Fruit fly (Drosophila melanogaster): Measurements from ENCODE around the gene Qtzl.

Qtzl gene

DNA sequence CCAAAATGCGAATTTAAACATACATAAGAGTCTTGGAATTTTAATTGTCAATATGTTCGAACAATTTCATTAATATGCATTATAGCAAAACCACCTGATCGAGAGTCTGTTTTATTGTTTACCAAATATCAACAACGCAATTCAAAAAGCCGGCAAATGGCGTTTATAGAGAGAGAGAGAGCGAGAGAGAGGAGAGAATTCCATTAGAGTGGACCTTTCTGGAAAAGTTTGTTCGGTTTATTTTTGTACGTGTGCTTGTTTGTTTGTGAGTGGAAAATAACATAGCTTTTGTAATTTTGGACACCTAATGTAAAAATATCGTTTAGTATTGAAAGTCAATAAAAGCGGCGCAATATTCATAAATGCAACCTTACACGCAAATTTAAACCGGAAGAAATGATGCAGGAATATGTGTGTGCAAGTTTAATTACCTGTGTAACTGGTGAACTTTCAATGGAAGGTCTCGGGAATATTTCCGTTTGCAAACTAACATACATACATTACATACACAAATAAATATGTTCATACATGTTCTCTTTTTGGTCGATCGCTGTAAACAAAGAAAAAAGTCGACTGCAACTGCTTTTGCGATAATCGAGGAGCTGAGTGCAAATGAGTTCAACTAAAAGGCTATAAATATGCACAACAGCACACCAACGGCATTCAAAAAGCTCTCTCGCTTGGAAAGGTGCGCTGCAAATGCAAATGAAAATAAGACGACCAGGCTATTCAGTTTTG lies 49.2 kb downstream of the Qtzl start, which contains the start of gene CG6785 (continued):
- TF ChIP-seq OdsH (GFP tag; optimal IDR thresholded peaks at IDR 0.05): peak; percentile 81
- peak; percentile 81 for TF ChIP-seq achi (GFP tag; optimal IDR thresholded peaks at IDR 0.05)
- TF ChIP-seq Hr4 (GFP tag; optimal IDR thresholded peaks at IDR 0.05): peak; percentile 79
- TF ChIP-seq acj6 (GFP tag; optimal IDR thresholded peaks at IDR 0.05): peak; percentile 80
- peak; percentile 74 for TF ChIP-seq lz (GFP tag; optimal IDR thresholded peaks at IDR 0.05)
- TF ChIP-seq cyc (GFP tag; optimal IDR thresholded peaks at IDR 0.05): peak; percentile 63
- peak; percentile 86 for TF ChIP-seq Met (GFP tag; optimal IDR thresholded peaks at IDR 0.05)
- peak; percentile 88 for TF ChIP-seq Sox102F (GFP tag; optimal IDR thresholded peaks at IDR 0.05)
- peak; percentile 46 for TF ChIP-seq CG9139 (GFP tag; optimal IDR thresholded peaks at IDR 0.05)
- peak; percentile 81 for TF ChIP-seq CG34406 (GFP tag; optimal IDR thresholded peaks at IDR 0.05)
- TF ChIP-seq fd59A (GFP tag; optimal IDR thresholded peaks at IDR 0.05): peak; percentile 58
- TF ChIP-seq fd85E (GFP tag; optimal IDR thresholded peaks at IDR 0.05): peak; percentile 26
- peak; percentile 88 for TF ChIP-seq CG6276 (GFP tag; optimal IDR thresholded peaks at IDR 0.05)
- peak; percentile 62 for TF ChIP-seq Gug (GFP tag; IDR thresholded peaks at IDR 0.05)
- peak; percentile 77 for TF ChIP-seq CG6163 (GFP tag; IDR thresholded peaks at IDR 0.05)
- TF ChIP-seq Sox15 (GFP tag; optimal IDR thresholded peaks at IDR 0.05): peak; percentile 37
- peak; percentile 67 for TF ChIP-seq Ets96B (tag; optimal IDR thresholded peaks at IDR 0.05)
- peak; percentile 52 for TF ChIP-seq CG3032 (tag; optimal IDR thresholded peaks at IDR 0.05)

- TF ChIP-seq Sox14 (GFP tag; optimal IDR thresholded peaks at IDR 0.05): no peak
These were observed 50.0 kb downstream of the Qtzl start for dm6 chr2L:12045578-12045940.
